Worm (Caenorhabditis elegans) whole organism, L3 larva: ENCODE results near the gene csn-1.
"Not testable (repeated sequence)": the region's sequence is repeated elsewhere in the genome, so short reads cannot be mapped to it uniquely, and the experiment has no call there.

Experiments used
- R02D3.7 ChIP-seq: fragments of 150-350 bp; optimal IDR thresholded peaks from 2 replicates; lab custom pipeline; 2014; ENCODE audit warnings: missing biosample characterization, missing genetic modification characterization
- ZK546.5 ChIP-seq: sonication (generic microtip); optimal IDR thresholded peaks from 2 replicates; lab custom pipeline; 2017; ENCODE audit warnings: missing biosample characterization, missing genetic modification characterization
- aly-2 ChIP-seq: fragments of 150-350 bp; optimal IDR thresholded peaks from 2 replicates; lab custom pipeline; 2014; ENCODE audit warnings: missing biosample characterization, missing genetic modification characterization
- ama-1 ChIP-seq: fragments of 150-350 bp; optimal IDR thresholded peaks from 2 replicates; lab custom pipeline; 2018
- ceh-28 ChIP-seq: fragments of 150-350 bp; optimal IDR thresholded peaks from 2 replicates; lab custom pipeline; 2014; ENCODE audit warnings: missing biosample characterization, missing genetic modification reagents, missing genetic modification characterization
- ceh-82 ChIP-seq: fragments of 150-350 bp; optimal IDR thresholded peaks from 2 replicates; lab custom pipeline; 2014; ENCODE audit warnings: missing biosample characterization, missing genetic modification characterization
- daf-12 ChIP-seq: fragments of 150-350 bp; optimal IDR thresholded peaks from 2 replicates; lab custom pipeline; 2014; ENCODE audit warnings: missing biosample characterization, missing genetic modification reagents, missing genetic modification characterization
- egl-27 ChIP-seq: sonication (generic microtip); optimal IDR thresholded peaks from 4 replicates; lab custom pipeline; 2017; ENCODE audit warnings: missing biosample characterization, missing genetic modification reagents, missing genetic modification characterization
- egl-5 ChIP-seq: fragments of 150-350 bp; optimal IDR thresholded peaks from 2 replicates; lab custom pipeline; 2017; ENCODE audit warnings: missing biosample characterization, missing genetic modification reagents, missing genetic modification characterization, inconsistent platforms
- eor-1 ChIP-seq, 2 experiments: fragments of 150-350 bp; optimal IDR thresholded peaks; 2 replicates each; lab custom pipeline; 2014 to 2018; ENCODE audit warnings: missing biosample characterization in 2 of 2, missing genetic modification characterization in 2 of 2
- fkh-2 ChIP-seq: fragments of 150-350 bp; optimal IDR thresholded peaks from 2 replicates; lab custom pipeline; 2014; ENCODE audit warnings: missing biosample characterization, missing genetic modification reagents, missing genetic modification characterization
- hmg-11 ChIP-seq: sonication (generic microtip); optimal IDR thresholded peaks from 2 replicates; lab custom pipeline; 2016; ENCODE audit warnings: missing genetic modification characterization, missing compliant biosample characterization
- jun-1 ChIP-seq: fragments of 150-350 bp; optimal IDR thresholded peaks from 2 replicates; lab custom pipeline; 2014; ENCODE audit warnings: missing biosample characterization, missing genetic modification reagents, missing genetic modification characterization
- lin-15B ChIP-seq: fragments of 150-350 bp; optimal IDR thresholded peaks from 2 replicates; lab custom pipeline; 2014; ENCODE audit warnings: missing biosample characterization, missing genetic modification characterization
- mdl-1 ChIP-seq: fragments of 150-350 bp; optimal IDR thresholded peaks from 2 replicates; lab custom pipeline; 2014; ENCODE audit warnings: missing biosample characterization, missing genetic modification characterization
- mml-1 ChIP-seq: fragments of 150-350 bp; sonication (generic microtip); optimal IDR thresholded peaks from 3 replicates; lab custom pipeline; 2014; ENCODE audit warnings: missing biosample characterization, missing genetic modification characterization
- nfya-1 ChIP-seq: sonication (generic microtip); optimal IDR thresholded peaks from 2 replicates; lab custom pipeline; 2017; ENCODE audit warnings: missing genetic modification characterization, mild to moderate bottlenecking, missing compliant biosample characterization, antibody characterized with exemption, moderate library complexity; ENCODE audit not compliant: insufficient read depth
- nhr-11 ChIP-seq: fragments of 150-350 bp; optimal IDR thresholded peaks from 2 replicates; lab custom pipeline; 2014; ENCODE audit warnings: missing biosample characterization, missing genetic modification characterization
- nhr-12 ChIP-seq: fragments of 150-350 bp; optimal IDR thresholded peaks from 2 replicates; lab custom pipeline; 2014; ENCODE audit warnings: missing biosample characterization, missing genetic modification characterization
- nhr-23 ChIP-seq: fragments of 150-350 bp; optimal IDR thresholded peaks from 2 replicates; lab custom pipeline; 2014; ENCODE audit warnings: missing biosample characterization, missing genetic modification reagents, missing genetic modification characterization
- nhr-237 ChIP-seq: fragments of 150-350 bp; optimal IDR thresholded peaks from 2 replicates; lab custom pipeline; 2014; ENCODE audit warnings: missing biosample characterization, missing genetic modification characterization
- nhr-25 ChIP-seq: sonication (generic microtip); optimal IDR thresholded peaks from 2 replicates; lab custom pipeline; 2017; ENCODE audit warnings: missing biosample characterization, missing genetic modification characterization
- nhr-28 ChIP-seq: fragments of 150-350 bp; optimal IDR thresholded peaks from 2 replicates; lab custom pipeline; 2014; ENCODE audit warnings: missing biosample characterization, missing genetic modification characterization
- nhr-43 ChIP-seq: sonication (generic microtip); optimal IDR thresholded peaks from 2 replicates; lab custom pipeline; 2016; ENCODE audit warnings: mild to moderate bottlenecking, missing genetic modification characterization, missing compliant biosample characterization; ENCODE audit not compliant: poor library complexity, severe bottlenecking
- nhr-67 ChIP-seq: fragments of 150-350 bp; optimal IDR thresholded peaks from 2 replicates; lab custom pipeline; 2014; ENCODE audit warnings: missing biosample characterization, missing genetic modification characterization
- nhr-76 ChIP-seq: fragments of 150-350 bp; sonication (generic microtip); optimal IDR thresholded peaks from 5 replicates; lab custom pipeline; 2014; ENCODE audit warnings: missing biosample characterization, missing genetic modification characterization
- pha-4 ChIP-seq: fragments of 150-350 bp; optimal IDR thresholded peaks from 2 replicates; lab custom pipeline; 2014; ENCODE audit warnings: missing biosample characterization, missing genetic modification reagents, missing genetic modification characterization
- snpc-4 ChIP-seq: fragments of 150-350 bp; optimal IDR thresholded peaks from 2 replicates; lab custom pipeline; 2014; ENCODE audit warnings: missing biosample characterization, missing genetic modification characterization
- tbx-2 ChIP-seq: sonication (generic microtip); optimal IDR thresholded peaks from 2 replicates; lab custom pipeline; 2016; ENCODE audit warnings: mild to moderate bottlenecking, missing genetic modification characterization, missing compliant biosample characterization
- unc-39 ChIP-seq: sonication (generic microtip); optimal IDR thresholded peaks from 4 replicates; lab custom pipeline; 2017; ENCODE audit warnings: missing biosample characterization, missing genetic modification characterization
- unc-62 ChIP-seq: fragments of 150-350 bp; sonication (generic microtip); optimal IDR thresholded peaks from 4 replicates; lab custom pipeline; 2014; ENCODE audit warnings: missing biosample characterization, missing genetic modification reagents, missing genetic modification characterization
- ztf-11 ChIP-seq: fragments of 150-350 bp; optimal IDR thresholded peaks from 2 replicates; lab custom pipeline; 2014; ENCODE audit warnings: missing biosample characterization, missing genetic modification characterization
- ztf-4 ChIP-seq: fragments of 150-350 bp; optimal IDR thresholded peaks from 2 replicates; lab custom pipeline; 2014; ENCODE audit warnings: missing biosample characterization, missing genetic modification characterization

csn-1 gene

ce11 chrV:17870569-17870968 is at the start of gene csn-1:
csn-1 (minus strand) TSS chrV:17870651.
- TF ChIP-seq fkh-2 (tag; lab: Kevin White, UChicago) (no peak), egl-27 (tag; lab: Kevin White, UChicago) (no peak), nhr-11 (no peak), nhr-43 (tag; lab: Kevin White, UChicago) (no peak), egl-5 (tag; lab: Kevin White, UChicago) (no peak), eor-1 (tag; optimal IDR thresholded peaks at IDR 0.05; lab: Kevin White, UChicago) (no peak), mdl-1 (tag; lab: Kevin White, UChicago) (no peak), daf-12 (tag; lab: Kevin White, UChicago) (no peak), aly-2 (tag; lab: Kevin White, UChicago) (no peak), unc-62 (GFP tag; lab: Kevin White, UChicago) (no peak), pha-4 (tag; lab: Kevin White, UChicago) (peak; percentile 45), ceh-82 (tag; lab: Kevin White, UChicago) (no peak), jun-1 (tag; lab: Kevin White, UChicago) (no peak), hmg-11 (peak; percentile 7), nhr-76 (tag; lab: Kevin White, UChicago) (no peak), nfya-1 (tag; lab: Kevin White, UChicago) (no peak), ztf-11 (no peak), nhr-23 (tag; lab: Kevin White, UChicago) (no peak), nhr-12 (no peak), nhr-67 (tag; lab: Kevin White, UChicago) (no peak), lin-15B (tag; lab: Kevin White, UChicago) (peak; percentile 52), tbx-2 (tag; lab: Kevin White, UChicago) (no peak), nhr-28 (tag; lab: Kevin White, UChicago) (no peak), ztf-4 (tag; lab: Kevin White, UChicago) (no peak), snpc-4 (tag; lab: Kevin White, UChicago) (peak; percentile 31), R02D3.7 (tag; lab: Kevin White, UChicago) (no peak), mml-1 (tag; lab: Kevin White, UChicago) (no peak), nhr-237 (tag; lab: Kevin White, UChicago) (no peak), ama-1 (lab: Kevin White, UChicago) (no peak)

- no peak for TF ChIP-seq mdl-1 (tag; lab: Kevin White, UChicago)
- TF ChIP-seq tbx-2 (tag; lab: Kevin White, UChicago): no peak
- no peak for TF ChIP-seq unc-62 (GFP tag; lab: Kevin White, UChicago)
- TF ChIP-seq hmg-11: no peak
- no peak for TF ChIP-seq R02D3.7 (tag; lab: Kevin White, UChicago)
- TF ChIP-seq ztf-4 (tag; lab: Kevin White, UChicago): no peak
These were observed 48.3 kb upstream of the csn-1 start, which contains the start of gene C06H5.8 for ce11 chrV:17918726-17919125. C06H5.8 (plus strand) TSS chrV:17919026.

DNA sequence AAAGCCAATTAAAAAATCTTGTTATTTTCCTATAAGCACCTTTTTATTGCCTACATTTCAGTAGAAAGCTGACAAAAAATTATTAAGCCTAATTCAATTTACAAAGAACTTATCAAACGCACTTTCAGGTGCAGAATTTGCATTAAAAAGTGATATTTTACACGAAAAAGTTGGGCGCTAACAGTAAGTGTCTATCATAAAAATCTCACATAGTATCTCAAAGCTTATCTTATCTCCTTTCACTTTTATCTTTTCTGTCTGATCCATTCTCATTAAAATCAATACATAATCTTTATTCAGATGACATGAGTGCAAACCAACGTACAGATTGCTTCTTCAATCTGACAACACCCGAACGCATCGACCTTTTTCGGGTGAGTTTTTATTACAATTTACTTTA is 39.6 kb upstream of the csn-1 start, which contains the start of gene dcar-1:
Gene dcar-1, plus strand, starts transcription at position 301 of the 400 bp plus-strand sequence.
- no peak for TF ChIP-seq ztf-11
- TF ChIP-seq daf-12 (tag; lab: Kevin White, UChicago): no peak
- no peak for TF ChIP-seq nhr-67 (tag; lab: Kevin White, UChicago)
- no peak for TF ChIP-seq ceh-28 (tag; lab: Kevin White, UChicago)
- TF ChIP-seq tbx-2 (tag; lab: Kevin White, UChicago): no peak
- TF ChIP-seq unc-39 (tag; lab: Kevin White, UChicago): no peak
- no peak for TF ChIP-seq mml-1 (tag; lab: Kevin White, UChicago)

DNA sequence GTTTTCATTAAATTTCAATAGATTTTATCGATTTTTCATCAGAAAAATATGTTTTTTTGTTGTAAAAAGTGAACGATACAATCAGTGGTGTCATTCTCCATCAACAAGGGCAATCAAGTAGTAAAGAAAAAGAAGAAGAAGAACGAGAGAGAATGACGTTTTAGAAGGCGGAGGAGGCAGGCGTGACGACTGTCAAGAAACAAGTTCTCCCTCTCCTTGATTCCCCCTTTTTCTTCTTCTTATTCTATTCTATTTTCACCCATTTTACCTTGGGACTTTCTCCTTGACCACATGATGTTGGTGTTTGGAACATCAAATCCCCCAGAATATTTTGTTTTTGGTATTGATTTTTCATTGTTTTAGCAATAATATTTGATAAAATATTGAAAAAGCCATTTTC is 35.3 kb upstream of the csn-1 start:
- TF ChIP-seq nhr-23 (tag; lab: Kevin White, UChicago) (peak; percentile 50), ceh-28 (tag; lab: Kevin White, UChicago) (peak; percentile 66), ztf-4 (tag; lab: Kevin White, UChicago) (no peak), nhr-25 (peak; percentile 56)

DNA sequence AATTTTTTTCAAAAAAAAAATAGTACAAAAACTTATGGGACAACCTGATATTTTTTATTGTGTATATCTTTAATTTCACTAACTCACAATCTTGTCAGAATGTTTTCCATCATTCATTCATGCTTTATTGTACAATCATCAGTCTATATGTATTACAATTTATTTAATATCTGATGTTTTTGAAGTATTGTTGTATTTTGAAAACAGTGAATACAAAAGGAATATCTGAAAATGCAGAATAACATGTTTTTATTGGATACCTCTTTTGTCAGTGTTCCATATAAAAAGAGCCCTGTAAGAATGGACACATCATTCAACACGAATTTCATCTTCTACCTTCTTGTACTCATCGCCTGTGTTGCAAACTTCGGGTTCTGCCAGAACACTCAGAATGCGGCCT is 33.4 kb upstream of the csn-1 start, which contains the start of gene C06H5.14:
Gene C06H5.14, plus strand, starts transcription at position 301 of the 400 bp plus-strand sequence.
- not testable (repeated sequence) for TF ChIP-seq ZK546.5 (tag; lab: Kevin White, UChicago); nhr-11; nhr-76 (tag; lab: Kevin White, UChicago)
